Worm (Caenorhabditis elegans): ENCODE data around the gene R04F11.5.

- TF ChIP-seq ama-1 (optimal IDR thresholded peaks at IDR 0.05) (no peak), hmbx-1 (tag; optimal IDR thresholded peaks at IDR 0.05) (no peak), tra-4 (tag; optimal IDR thresholded peaks at IDR 0.05) (no peak), scrt-1 (GFP tag; IDR thresholded peaks at IDR 0.05) (no peak), B0310.2 (tag; optimal IDR thresholded peaks at IDR 0.05) (no peak), flt-1 (GFP tag; IDR thresholded peaks at IDR 0.05) (no peak), tbx-11 (GFP tag; IDR thresholded peaks at IDR 0.05) (no peak), aly-1 (tag; optimal IDR thresholded peaks at IDR 0.05) (no peak), sea-1 (GFP tag; conservative IDR thresholded peaks at IDR 0.05) (no peak), ceh-36 (tag; optimal IDR thresholded peaks at IDR 0.05) (no peak)
Observed at ce11 chrV:12296122-12296521, 21.7 kb downstream of the R04F11.5 start.
